Worm (Caenorhabditis elegans) whole organism, L1 larva: ENCODE measurements around the gene irld-63.

Source experiments
- C16A3.4 ChIP-seq: fragments of 150-350 bp; optimal IDR thresholded peaks from 2 replicates; lab custom pipeline; 2014; ENCODE audit warnings: missing biosample characterization, missing genetic modification characterization
- C34B4.2 ChIP-seq: sonication (generic microtip); optimal IDR thresholded peaks from 2 replicates; lab custom pipeline; 2017; ENCODE audit warnings: mild to moderate bottlenecking, missing genetic modification characterization, missing compliant biosample characterization
- aha-1 ChIP-seq: fragments of 150-350 bp; optimal IDR thresholded peaks from 2 replicates; lab custom pipeline; 2014; ENCODE audit warnings: missing biosample characterization, missing genetic modification characterization
- alr-1 ChIP-seq: fragments of 200-800 bp; sonication (Bioruptor generic); optimal IDR thresholded peaks from 2 replicates; lab custom pipeline; 2018; ENCODE audit warnings: borderline replicate concordance, mild to moderate bottlenecking, missing genetic modification characterization, missing compliant biosample characterization
- aly-2 ChIP-seq: fragments of 150-350 bp; optimal IDR thresholded peaks from 2 replicates; lab custom pipeline; 2014; ENCODE audit warnings: missing biosample characterization, missing genetic modification characterization
- ama-1 ChIP-seq: fragments of 150-350 bp; optimal IDR thresholded peaks from 2 replicates; lab custom pipeline; 2014
- ceh-82 ChIP-seq, 3 experiments: fragments of 150-350 bp in 1 of 3; sonication (generic microtip) in 2 of 3; optimal IDR thresholded peaks; 2 replicates each; lab custom pipeline; 2014 to 2017; ENCODE audit warnings: missing biosample characterization in 3 of 3, missing genetic modification characterization in 3 of 3
- dsc-1 ChIP-seq: sonication (generic microtip); optimal IDR thresholded peaks from 2 replicates; lab custom pipeline; 2016; ENCODE audit warnings: mild to moderate bottlenecking, missing genetic modification characterization, missing compliant biosample characterization
- efl-1 ChIP-seq, 4 experiments: fragments of 150-350 bp; optimal IDR thresholded peaks in 3 of 4; peaks in 1 of 4; 1 replicate in 1 of 4; 2 replicates in 3 of 4; lab custom pipeline; 2014; ENCODE audit warnings: missing biosample characterization in 2 of 4, missing genetic modification characterization in 2 of 4, missing genetic modification reagents in 2 of 4
- efl-3 ChIP-seq: fragments of 200-800 bp; sonication (Bioruptor generic); optimal IDR thresholded peaks from 2 replicates; lab custom pipeline; 2018; ENCODE audit warnings: mild to moderate bottlenecking, missing genetic modification characterization, missing compliant biosample characterization
- egl-27 ChIP-seq, 2 experiments: fragments of 150-350 bp in 1 of 2; sonication (generic microtip); optimal IDR thresholded peaks; 3 replicates each; lab custom pipeline; 2017 to 2018; ENCODE audit warnings: missing biosample characterization in 2 of 2, missing genetic modification characterization in 2 of 2, missing genetic modification reagents in 2 of 2
- elt-3 ChIP-seq, 6 experiments: fragments of 150-350 bp in 1 of 6; sonication (generic microtip); optimal IDR thresholded peaks; 2 replicates each; lab custom pipeline; 2017 to 2018; ENCODE audit warnings: missing biosample characterization in 6 of 6, missing genetic modification characterization in 6 of 6, inconsistent platforms in 1 of 6
- fkh-4 ChIP-seq: sonication (generic microtip); optimal IDR thresholded peaks from 2 replicates; lab custom pipeline; 2016; ENCODE audit warnings: missing compliant biosample characterization, missing genetic modification characterization, borderline replicate concordance
- fkh-8 ChIP-seq: sonication (generic microtip); optimal IDR thresholded peaks from 2 replicates; lab custom pipeline; 2016; ENCODE audit warnings: mild to moderate bottlenecking, missing genetic modification characterization, missing compliant biosample characterization
- fos-1 ChIP-seq: fragments of 150-350 bp; optimal IDR thresholded peaks from 2 replicates; lab custom pipeline; 2014; ENCODE audit warnings: missing biosample characterization, missing genetic modification characterization
- grh-1 ChIP-seq: fragments of 200-800 bp; sonication (Bioruptor generic); IDR thresholded peaks from 2 replicates; pipeline ENCODE4 v1.3.6; 2022; ENCODE audit warnings: missing genetic modification reagents, missing genetic modification characterization, missing compliant biosample characterization
- hlh-4 ChIP-seq: sonication (generic microtip); optimal IDR thresholded peaks from 2 replicates; lab custom pipeline; 2016; ENCODE audit warnings: mild to moderate bottlenecking, missing genetic modification characterization, missing compliant biosample characterization
- hpl-2 ChIP-seq: fragments of 150-350 bp; optimal IDR thresholded peaks from 2 replicates; lab custom pipeline; 2014; ENCODE audit warnings: missing biosample characterization, missing genetic modification reagents, missing genetic modification characterization
- isw-1 ChIP-seq: fragments of 200-800 bp; sonication (Bioruptor generic); IDR thresholded peaks from 2 replicates; pipeline ENCODE4 v1.3.6; 2022; ENCODE audit warnings: missing genetic modification characterization, missing compliant biosample characterization
- lin-13 ChIP-seq: fragments of 150-350 bp; optimal IDR thresholded peaks from 2 replicates; lab custom pipeline; 2014; ENCODE audit warnings: missing biosample characterization, missing genetic modification reagents, missing genetic modification characterization
- lin-14 ChIP-seq: fragments of 200-800 bp; sonication (Bioruptor generic); optimal IDR thresholded peaks from 2 replicates; lab custom pipeline; 2018; ENCODE audit warnings: mild to moderate bottlenecking, missing genetic modification characterization, moderate library complexity, missing compliant biosample characterization
- lin-35 ChIP-seq, 2 experiments: fragments of 150-350 bp; optimal IDR thresholded peaks; 2 replicates each; lab custom pipeline; 2014; ENCODE audit warnings: missing biosample characterization in 2 of 2, missing genetic modification characterization in 2 of 2, missing genetic modification reagents in 2 of 2
- mdl-1 ChIP-seq, 2 experiments: fragments of 150-350 bp; optimal IDR thresholded peaks; 2 replicates each; lab custom pipeline; 2014 to 2017; ENCODE audit warnings: missing biosample characterization in 2 of 2, missing genetic modification characterization in 2 of 2, inconsistent platforms in 1 of 2
- nhr-20 ChIP-seq: sonication (generic microtip); optimal IDR thresholded peaks from 2 replicates; lab custom pipeline; 2016; ENCODE audit warnings: mild to moderate bottlenecking, missing genetic modification characterization, missing compliant biosample characterization
- nhr-237 ChIP-seq: fragments of 150-350 bp; optimal IDR thresholded peaks from 2 replicates; lab custom pipeline; 2014; ENCODE audit warnings: missing biosample characterization, missing genetic modification characterization
- nhr-47 ChIP-seq: sonication (generic microtip); optimal IDR thresholded peaks from 2 replicates; lab custom pipeline; 2016; ENCODE audit warnings: mild to moderate bottlenecking, missing genetic modification characterization, moderate library complexity, missing compliant biosample characterization
- nhr-76 ChIP-seq: sonication (generic microtip); optimal IDR thresholded peaks from 2 replicates; lab custom pipeline; 2017; ENCODE audit warnings: missing biosample characterization, missing genetic modification characterization
- nhr-84 ChIP-seq: sonication (generic microtip); optimal IDR thresholded peaks from 2 replicates; lab custom pipeline; 2017; ENCODE audit warnings: missing biosample characterization, missing genetic modification characterization
- nhr-90 ChIP-seq: sonication (generic microtip); optimal IDR thresholded peaks from 2 replicates; lab custom pipeline; 2016; ENCODE audit warnings: mild to moderate bottlenecking, missing genetic modification characterization, missing compliant biosample characterization; ENCODE audit not compliant: poor library complexity
- rnt-1 ChIP-seq: sonication (generic microtip); optimal IDR thresholded peaks from 2 replicates; lab custom pipeline; 2016; ENCODE audit warnings: mild to moderate bottlenecking, missing genetic modification characterization, moderate library complexity, missing compliant biosample characterization
- snu-23 ChIP-seq: sonication (generic microtip); optimal IDR thresholded peaks from 2 replicates; lab custom pipeline; 2016; ENCODE audit warnings: missing genetic modification characterization, missing compliant biosample characterization
- sptf-1 ChIP-seq: fragments of 150-350 bp; optimal IDR thresholded peaks from 2 replicates; lab custom pipeline; 2014; ENCODE audit warnings: missing biosample characterization, missing genetic modification characterization
- sup-37 ChIP-seq: fragments of 200-800 bp; sonication (Bioruptor generic); optimal IDR thresholded peaks from 2 replicates; lab custom pipeline; 2018; ENCODE audit warnings: mild to moderate bottlenecking, missing genetic modification characterization, missing compliant biosample characterization
- swsn-7 ChIP-seq: sonication (generic microtip); optimal IDR thresholded peaks from 2 replicates; lab custom pipeline; 2016; ENCODE audit warnings: missing genetic modification characterization, missing compliant biosample characterization
- tbx-2 ChIP-seq: sonication (generic microtip); optimal IDR thresholded peaks from 2 replicates; lab custom pipeline; 2016; ENCODE audit warnings: missing genetic modification characterization, missing compliant biosample characterization
- tlp-1 ChIP-seq: fragments of 150-350 bp; optimal IDR thresholded peaks from 2 replicates; lab custom pipeline; 2014; ENCODE audit warnings: missing biosample characterization, missing genetic modification characterization
- unc-98 ChIP-seq: fragments of 200-800 bp; sonication (Bioruptor generic); IDR thresholded peaks from 2 replicates; pipeline ENCODE4 v1.3.6; 2022; ENCODE audit warnings: missing genetic modification characterization, missing compliant biosample characterization
- vab-15 ChIP-seq: sonication (generic microtip); optimal IDR thresholded peaks from 2 replicates; lab custom pipeline; 2017; ENCODE audit warnings: missing genotype, mild to moderate bottlenecking, missing genetic modification characterization, missing compliant biosample characterization
- zip-4 ChIP-seq: fragments of 200-800 bp; sonication (Bioruptor generic); optimal IDR thresholded peaks from 2 replicates; lab custom pipeline; 2018; ENCODE audit warnings: mild to moderate bottlenecking, missing genetic modification characterization, moderate library complexity, missing compliant biosample characterization
- ztf-11 ChIP-seq, 2 experiments: sonication (generic microtip); optimal IDR thresholded peaks; 2 replicates each; lab custom pipeline; 2016 to 2017; ENCODE audit warnings: missing genetic modification characterization in 2 of 2, missing biosample characterization in 1 of 2, missing compliant biosample characterization in 1 of 2
- ztf-4 ChIP-seq: fragments of 150-350 bp; optimal IDR thresholded peaks from 2 replicates; lab custom pipeline; 2014; ENCODE audit warnings: missing biosample characterization, missing genetic modification characterization

irld-63 gene

ce11 chrII:2940747-2941146, 10.2 kb downstream of the irld-63 start, which contains the start of gene irld-66:
irld-66 (minus strand) TSS chrII:2940847.
- TF ChIP-seq lin-14 (GFP tag; lab: Kevin White, UChicago) (no peak), tbx-2 (tag; lab: Kevin White, UChicago) (no peak), nhr-47 (tag; lab: Kevin White, UChicago) (no peak), lin-13 (GFP tag; lab: Kevin White, UChicago) (no peak), fkh-4 (tag; lab: Kevin White, UChicago) (no peak), fos-1 (tag; lab: Kevin White, UChicago) (no peak), nhr-90 (tag; lab: Kevin White, UChicago) (no peak), egl-27 (tag; optimal IDR thresholded peaks at IDR 0.05; lab: Kevin White, UChicago) (no peak), hpl-2 (GFP tag; lab: Kevin White, UChicago) (no peak), vab-15 (no peak), hlh-4 (no peak), nhr-84 (tag; lab: Kevin White, UChicago) (no peak), aha-1 (tag; lab: Kevin White, UChicago) (no peak)

DNA sequence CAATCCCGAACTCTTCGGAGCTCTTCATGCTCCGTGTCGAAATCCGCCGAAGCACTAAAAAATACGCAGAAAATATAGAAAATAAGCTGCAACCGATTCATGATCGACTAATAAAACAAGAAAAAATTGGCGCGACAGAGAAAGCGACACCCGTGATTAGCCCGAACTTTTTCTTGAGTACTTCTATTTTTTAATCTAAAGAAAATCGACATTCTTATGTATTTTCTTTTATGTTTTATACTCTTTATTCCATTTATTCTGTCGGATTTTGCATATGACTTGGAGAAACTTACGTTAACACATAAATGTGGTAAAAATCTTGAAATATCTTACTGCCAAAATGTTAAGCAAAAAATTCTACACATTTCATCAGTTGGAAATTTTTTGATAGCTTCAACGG, 13.4 kb downstream of the irld-63 start, which contains the start of the genes irld-50 and irld-49:
Gene irld-50, minus strand, starts transcription at position 101 of the 400 bp plus-strand sequence.
Gene irld-49, plus strand, starts transcription at position 211 of the 400 bp plus-strand sequence.
- no peak for TF ChIP-seq nhr-237 (tag; lab: Kevin White, UChicago)
- TF ChIP-seq lin-14 (GFP tag; lab: Kevin White, UChicago): no peak
- TF ChIP-seq ztf-4 (tag; lab: Kevin White, UChicago): no peak
- no peak for TF ChIP-seq lin-35 (GFP tag; optimal IDR thresholded peaks at IDR 0.05; lab: Kevin White, UChicago)
- TF ChIP-seq aly-2 (tag; lab: Kevin White, UChicago): no peak
- no peak for TF ChIP-seq sptf-1 (tag; lab: Kevin White, UChicago)
- no peak for TF ChIP-seq nhr-47 (tag; lab: Kevin White, UChicago)
- no peak for TF ChIP-seq C34B4.2 (tag; lab: Kevin White, UChicago)
- TF ChIP-seq mdl-1 (tag; optimal IDR thresholded peaks at IDR 0.05; lab: Kevin White, UChicago): no peak
- TF ChIP-seq, all 84 proteins: peak for 0

- no peak for TF ChIP-seq nhr-76 (tag; lab: Kevin White, UChicago)
- TF ChIP-seq rnt-1: no peak
- TF ChIP-seq alr-1: no peak
- no peak for TF ChIP-seq nhr-20 (tag; lab: Kevin White, UChicago)
- no peak for TF ChIP-seq zip-4
- TF ChIP-seq C34B4.2 (tag; lab: Kevin White, UChicago): no peak
- no peak for TF ChIP-seq efl-1 (optimal IDR thresholded peaks at IDR 0.05; lab: Kevin White, UChicago)
- TF ChIP-seq efl-1 (GFP tag; optimal IDR thresholded peaks at IDR 0.05 in 1 of 2; lab: Kevin White, UChicago): no peak
- TF ChIP-seq sup-37: no peak
- TF ChIP-seq C16A3.4: no peak
- no peak for TF ChIP-seq unc-98
- TF ChIP-seq swsn-7: no peak
- TF ChIP-seq lin-13 (GFP tag; lab: Kevin White, UChicago): no peak
- TF ChIP-seq fkh-4 (tag; lab: Kevin White, UChicago): no peak
- TF ChIP-seq efl-3 (GFP tag; lab: Kevin White, UChicago): no peak
- TF ChIP-seq ceh-82 (tag; optimal IDR thresholded peaks at IDR 0.05; lab: Kevin White, UChicago): no peak
- TF ChIP-seq ztf-11 (tag; optimal IDR thresholded peaks at IDR 0.05; lab: Kevin White, UChicago): no peak
- no peak for TF ChIP-seq snu-23 (GFP tag; lab: Kevin White, UChicago)
Measured at ce11 chrII:2946438-2946837, 15.9 kb downstream of the irld-63 start, which contains the start of gene srw-79. srw-79 (plus strand) TSS chrII:2946738.

- no peak for TF ChIP-seq mdl-1 (tag; optimal IDR thresholded peaks at IDR 0.05; lab: Kevin White, UChicago)
- TF ChIP-seq grh-1: no peak
- TF ChIP-seq fkh-8: no peak
- TF ChIP-seq alr-1: no peak
- no peak for TF ChIP-seq dsc-1 (tag; lab: Kevin White, UChicago)
- no peak for TF ChIP-seq tlp-1 (tag; lab: Kevin White, UChicago)
- TF ChIP-seq vab-15: no peak
- no peak for TF ChIP-seq snu-23 (GFP tag; lab: Kevin White, UChicago)
- no peak for TF ChIP-seq isw-1 (GFP tag; lab: Robert Waterston, UW)
- TF ChIP-seq ama-1: no peak
- TF ChIP-seq elt-3 (tag; optimal IDR thresholded peaks at IDR 0.05; lab: Kevin White, UChicago): no peak
- TF ChIP-seq fos-1 (tag; lab: Kevin White, UChicago): no peak
- no peak for TF ChIP-seq ztf-11 (tag; optimal IDR thresholded peaks at IDR 0.05; lab: Kevin White, UChicago)
- TF ChIP-seq nhr-76 (tag; lab: Kevin White, UChicago): no peak
- no peak for TF ChIP-seq nhr-237 (tag; lab: Kevin White, UChicago)
- TF ChIP-seq fkh-4 (tag; lab: Kevin White, UChicago): no peak
Measured at ce11 chrII:2948614-2949013, 18.1 kb downstream of the irld-63 start.
